Fruit fly (Drosophila melanogaster): ENCODE results near the gene bip1.

DNA sequence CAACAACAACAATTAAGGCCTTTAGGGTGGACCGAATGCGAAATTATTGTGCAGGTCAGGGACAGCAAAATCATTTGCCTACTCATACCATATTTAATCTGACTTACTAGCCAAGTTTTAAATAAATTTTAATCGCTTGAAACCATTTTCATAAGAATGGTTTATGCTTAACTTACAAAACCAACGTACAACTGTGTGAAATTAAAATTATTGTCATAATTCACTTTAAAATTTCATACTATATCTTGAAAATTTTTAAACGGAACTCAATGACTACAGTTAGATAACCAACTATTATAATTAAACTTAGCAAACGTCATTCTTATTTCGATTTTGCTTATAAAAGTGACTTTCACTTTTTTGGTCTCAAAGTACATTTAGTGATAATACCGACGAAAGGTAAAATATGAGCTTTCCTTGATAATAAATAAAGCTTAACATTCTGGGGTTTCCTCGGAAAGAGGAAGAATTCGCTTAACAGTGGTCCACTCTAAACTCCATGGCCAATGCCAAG, 1.7 kb downstream of the bip1 start:
- TF ChIP-seq CG14655 (GFP tag; optimal IDR thresholded peaks at IDR 0.05) (peak; percentile 97), CG17806 (tag; optimal IDR thresholded peaks at IDR 0.05) (peak; percentile 88), EcR (GFP tag; optimal IDR thresholded peaks at IDR 0.05) (no peak), Snoo (tag; optimal IDR thresholded peaks at IDR 0.05) (peak; percentile 85)
